Fruit fly (Drosophila melanogaster) whole organism, embryonic: ENCODE results near the gene CG9021.

ENCODE experiments used
- CG10462 ChIP-seq: fragments of 200-800 bp; sonication (Bioruptor generic); optimal IDR thresholded peaks from 2 replicates; lab custom pipeline; 2016; ENCODE audit warnings: missing biosample characterization, missing genetic modification characterization
- CG11560 ChIP-seq: fragments of 200-800 bp; sonication (Bioruptor generic); IDR thresholded peaks from 3 replicates; pipeline ENCODE4 v1.3.6; 2022; ENCODE audit warnings: missing biosample characterization, missing genetic modification characterization
- CG12299 ChIP-seq: fragments of 200-800 bp; sonication (Bioruptor generic); optimal IDR thresholded peaks from 2 replicates; lab custom pipeline; 2018; ENCODE audit warnings: missing biosample characterization, mild to moderate bottlenecking, missing genetic modification characterization
- CG1233 ChIP-seq: fragments of 200-800 bp; sonication (Bioruptor generic); optimal IDR thresholded peaks from 4 replicates; lab custom pipeline; 2018; ENCODE audit warnings: missing biosample characterization, mild to moderate bottlenecking, missing genetic modification characterization
- CG13123 ChIP-seq: fragments of 200-800 bp; sonication (Bioruptor generic); optimal IDR thresholded peaks from 2 replicates; lab custom pipeline; 2016; ENCODE audit warnings: missing biosample characterization, missing genetic modification characterization
- CG13424 ChIP-seq: fragments of 200-800 bp; sonication (Bioruptor generic); optimal IDR thresholded peaks from 2 replicates; lab custom pipeline; 2019; ENCODE audit warnings: missing biosample characterization, mild to moderate bottlenecking, missing genetic modification characterization, moderate library complexity
- CG15601 ChIP-seq: fragments of 200-800 bp; sonication (Bioruptor generic); optimal IDR thresholded peaks from 3 replicates; lab custom pipeline; 2019; ENCODE audit warnings: missing biosample characterization, mild to moderate bottlenecking, missing genetic modification characterization, moderate library complexity
- CG17359 ChIP-seq: fragments of 200-800 bp; sonication (Bioruptor generic); optimal IDR thresholded peaks from 3 replicates; lab custom pipeline; 2018; ENCODE audit warnings: missing biosample characterization, mild to moderate bottlenecking, missing genetic modification characterization, moderate library complexity
- CG18011 ChIP-seq: fragments of 200-800 bp; sonication (Bioruptor generic); optimal IDR thresholded peaks from 2 replicates; lab custom pipeline; 2017; ENCODE audit warnings: missing biosample characterization, missing genetic modification characterization, mild to moderate bottlenecking, moderate library complexity, missing genotype
- CG3847 ChIP-seq: fragments of 200-800 bp; sonication (Bioruptor generic); IDR thresholded peaks from 2 replicates; pipeline ENCODE4 v1.3.6; 2022; ENCODE audit warnings: missing biosample characterization, missing genetic modification characterization
- CG4820 ChIP-seq: fragments of 200-800 bp; sonication (Bioruptor generic); optimal IDR thresholded peaks from 3 replicates; lab custom pipeline; 2016; ENCODE audit warnings: missing biosample characterization, missing genetic modification characterization
- CG9932 ChIP-seq: fragments of 200-800 bp; sonication (Bioruptor generic); IDR thresholded peaks from 2 replicates; pipeline ENCODE4 v1.3.6; 2022; ENCODE audit warnings: missing biosample characterization, missing genetic modification characterization
- CTCF ChIP-seq: fragments of 200-800 bp; sonication (Bioruptor generic); optimal IDR thresholded peaks from 2 replicates; lab custom pipeline; 2017; ENCODE audit warnings: missing biosample characterization, mild to moderate bottlenecking, missing genetic modification characterization, moderate library complexity
- CrebB ChIP-seq: fragments of 200-800 bp; sonication (Bioruptor generic); optimal IDR thresholded peaks from 3 replicates; lab custom pipeline; 2018; ENCODE audit warnings: missing biosample characterization, mild to moderate bottlenecking, missing genetic modification characterization
- E2f2 ChIP-seq: fragments of 200-800 bp; sonication (Bioruptor generic); IDR thresholded peaks from 2 replicates; pipeline ENCODE4 v1.3.6; 2022; ENCODE audit warnings: missing biosample characterization, missing genetic modification characterization
- GATAe ChIP-seq: fragments of 200-800 bp; sonication (Bioruptor generic); conservative IDR thresholded peaks from 2 replicates; pipeline ENCODE4 v1.3.6; 2022; ENCODE audit warnings: missing biosample characterization, missing genetic modification characterization
- HLH3B ChIP-seq: fragments of 200-800 bp; sonication (Bioruptor generic); IDR thresholded peaks from 2 replicates; pipeline ENCODE4 v1.3.6; 2022; ENCODE audit warnings: missing biosample characterization, missing genetic modification characterization
- HLH54F ChIP-seq: fragments of 200-800 bp; sonication (Bioruptor generic); optimal IDR thresholded peaks from 3 replicates; lab custom pipeline; 2016; ENCODE audit warnings: missing biosample characterization, missing genetic modification characterization
- Hr51 ChIP-seq, 2 experiments: fragments of 200-800 bp; sonication (Bioruptor generic); optimal IDR thresholded peaks; 2 replicates in 1 of 2; 3 replicates in 1 of 2; lab custom pipeline; 2016 to 2018; ENCODE audit warnings: missing biosample characterization in 2 of 2, missing genetic modification characterization in 2 of 2, mild to moderate bottlenecking in 1 of 2, moderate library complexity in 1 of 2
- Neu2 ChIP-seq: fragments of 200-800 bp; sonication (Bioruptor generic); optimal IDR thresholded peaks from 3 replicates; lab custom pipeline; 2016; ENCODE audit warnings: missing biosample characterization, missing genetic modification characterization, borderline replicate concordance
- NfI ChIP-seq: fragments of 200-800 bp; sonication (Bioruptor generic); optimal IDR thresholded peaks from 3 replicates; lab custom pipeline; 2018; ENCODE audit warnings: missing biosample characterization, mild to moderate bottlenecking, missing genetic modification characterization, moderate library complexity
- Ptx1 ChIP-seq: fragments of 200-800 bp; sonication (Bioruptor generic); IDR thresholded peaks from 2 replicates; pipeline ENCODE4 v1.3.6; 2022; ENCODE audit warnings: missing biosample characterization, missing genetic modification characterization
- Sry-β ChIP-seq: fragments of 200-800 bp; sonication (Bioruptor generic); optimal IDR thresholded peaks from 2 replicates; lab custom pipeline; 2018; ENCODE audit warnings: missing biosample characterization, mild to moderate bottlenecking, missing genetic modification characterization, moderate library complexity
- abd-A ChIP-seq: fragments of 200-800 bp; sonication (Bioruptor generic); optimal IDR thresholded peaks from 3 replicates; lab custom pipeline; 2019; ENCODE audit warnings: missing biosample characterization, mild to moderate bottlenecking, missing genetic modification characterization, moderate library complexity
- ap ChIP-seq: fragments of 200-800 bp; sonication (Bioruptor generic); IDR thresholded peaks from 2 replicates; pipeline ENCODE4 v1.3.6; 2022; ENCODE audit warnings: missing biosample characterization, missing genetic modification characterization
- crp ChIP-seq, 2 experiments: fragments of 200-800 bp; sonication (Bioruptor generic); optimal IDR thresholded peaks; 2 replicates in 1 of 2; 3 replicates in 1 of 2; lab custom pipeline; 2017; ENCODE audit warnings: missing biosample characterization in 2 of 2, missing genetic modification characterization in 2 of 2, mild to moderate bottlenecking in 1 of 2, moderate library complexity in 1 of 2
- dm ChIP-seq: fragments of 200-800 bp; sonication (Bioruptor generic); optimal IDR thresholded peaks from 3 replicates; lab custom pipeline; 2016; ENCODE audit warnings: missing biosample characterization, missing genetic modification characterization
- exex ChIP-seq: fragments of 200-800 bp; sonication (Bioruptor generic); optimal IDR thresholded peaks from 4 replicates; lab custom pipeline; 2018; ENCODE audit warnings: missing biosample characterization, mild to moderate bottlenecking, missing genetic modification characterization, moderate library complexity
- eyg ChIP-seq: fragments of 200-800 bp; sonication (Bioruptor generic); optimal IDR thresholded peaks from 3 replicates; lab custom pipeline; 2016; ENCODE audit warnings: missing biosample characterization, missing genetic modification characterization
- fd64A ChIP-seq: fragments of 200-800 bp; sonication (Bioruptor generic); optimal IDR thresholded peaks from 3 replicates; lab custom pipeline; 2018; ENCODE audit warnings: missing biosample characterization, mild to moderate bottlenecking, missing genetic modification characterization
- hth ChIP-seq: fragments of >200 bp; optimal IDR thresholded peaks from 2 replicates; lab custom pipeline; 2017; ENCODE audit warnings: inconsistent platforms
- ken ChIP-seq: fragments of 200-800 bp; sonication (Bioruptor generic); IDR thresholded peaks from 3 replicates; pipeline ENCODE4 v1.3.6; 2022; ENCODE audit warnings: missing biosample characterization, missing genetic modification characterization
- maf-S ChIP-seq: fragments of 200-800 bp; sonication (Bioruptor generic); optimal IDR thresholded peaks from 2 replicates; lab custom pipeline; 2016; ENCODE audit warnings: missing biosample characterization, missing genetic modification characterization
- mam ChIP-seq: fragments of 200-800 bp; sonication (Bioruptor generic); optimal IDR thresholded peaks from 3 replicates; lab custom pipeline; 2016; ENCODE audit warnings: missing biosample characterization, missing genetic modification characterization
- nerfin-2 ChIP-seq: fragments of 200-800 bp; sonication (Bioruptor generic); IDR thresholded peaks from 2 replicates; pipeline ENCODE4 v1.3.6; 2022; ENCODE audit warnings: missing biosample characterization, missing genetic modification characterization; ENCODE audit not compliant: partially characterized antibody
- org-1 ChIP-seq: fragments of 200-800 bp; sonication (Bioruptor generic); optimal IDR thresholded peaks from 2 replicates; lab custom pipeline; 2017; ENCODE audit warnings: missing biosample characterization, missing genetic modification characterization
- pan ChIP-seq, 4 experiments: fragments of >200 bp in 3 of 4; fragments of 200-800 bp in 1 of 4; sonication (Bioruptor generic) in 1 of 4; optimal IDR thresholded peaks in 3 of 4; IDR thresholded peaks in 1 of 4; 2 replicates each; pipeline versions ENCODE4 v1.3.6 to Lab custom; 2017 to 2022; ENCODE audit warnings: missing biosample characterization in 2 of 4, missing genetic modification characterization in 2 of 4, mixed read lengths in 1 of 4
- pfk ChIP-seq: fragments of 200-800 bp; sonication (Bioruptor generic); optimal IDR thresholded peaks from 2 replicates; lab custom pipeline; 2018; ENCODE audit warnings: missing biosample characterization, mild to moderate bottlenecking, missing genetic modification characterization, moderate library complexity
- phol ChIP-seq: fragments of 200-800 bp; sonication (Bioruptor generic); optimal IDR thresholded peaks from 3 replicates; lab custom pipeline; 2018; ENCODE audit warnings: missing biosample characterization, mild to moderate bottlenecking, missing genetic modification characterization, moderate library complexity
- prd ChIP-seq, 3 experiments: fragments of >200 bp in 2 of 3; fragments of 200-800 bp in 1 of 3; sonication (Bioruptor generic) in 1 of 3; optimal IDR thresholded peaks in 2 of 3; IDR thresholded peaks in 1 of 3; 2 replicates in 2 of 3; 3 replicates in 1 of 3; pipeline versions ENCODE4 v1.3.6 to Lab custom; 2017 to 2022; ENCODE audit warnings: missing biosample characterization in 1 of 3, missing genetic modification characterization in 1 of 3
- seq ChIP-seq: fragments of 200-800 bp; sonication (Bioruptor generic); IDR thresholded peaks from 2 replicates; pipeline ENCODE4 v1.3.6; 2022; ENCODE audit warnings: missing biosample characterization, missing genetic modification characterization
- sima ChIP-seq: fragments of 200-800 bp; sonication (Bioruptor generic); optimal IDR thresholded peaks from 2 replicates; lab custom pipeline; 2016; ENCODE audit warnings: missing biosample characterization, missing genetic modification characterization
- slbo ChIP-seq: fragments of 200-800 bp; sonication (Bioruptor generic); IDR thresholded peaks from 2 replicates; pipeline ENCODE4 v1.3.6; 2022; ENCODE audit warnings: missing biosample characterization, missing genetic modification characterization
- slp2 ChIP-seq: fragments of 200-800 bp; sonication (Bioruptor generic); optimal IDR thresholded peaks from 2 replicates; lab custom pipeline; 2016; ENCODE audit warnings: missing biosample characterization, missing genetic modification characterization
- stc ChIP-seq: fragments of 200-800 bp; sonication (Bioruptor generic); IDR thresholded peaks from 2 replicates; pipeline ENCODE4 v1.3.6; 2022; ENCODE audit warnings: missing biosample characterization, missing genetic modification characterization
- stwl ChIP-seq: fragments of 200-800 bp; sonication (Bioruptor generic); optimal IDR thresholded peaks from 3 replicates; lab custom pipeline; 2018; ENCODE audit warnings: missing biosample characterization, mild to moderate bottlenecking, missing genetic modification characterization, moderate library complexity
- tgo ChIP-seq: fragments of 200-800 bp; sonication (Bioruptor generic); IDR thresholded peaks from 3 replicates; pipeline ENCODE4 v1.3.6; 2022; ENCODE audit warnings: missing biosample characterization, missing genetic modification characterization
- trem ChIP-seq: fragments of 200-800 bp; optimal IDR thresholded peaks from 3 replicates; lab custom pipeline; 2019; ENCODE audit warnings: missing biosample characterization, mild to moderate bottlenecking, missing genetic modification characterization, moderate library complexity
- tup ChIP-seq: fragments of 200-800 bp; sonication (Bioruptor generic); optimal IDR thresholded peaks from 2 replicates; lab custom pipeline; 2016; ENCODE audit warnings: missing biosample characterization, mild to moderate bottlenecking, missing genetic modification characterization, moderate library complexity

The CG9021 gene

dm6 chr2L:5879363-5879934, 25.0 kb downstream of the CG9021 start, which contains the start of gene rau (continued):
- TF ChIP-seq abd-A, result peak; percentile 92
- TF ChIP-seq CG11560 (tag; lab: Robert Waterston, UW), result no peak
- TF ChIP-seq phol (tag; lab: Kevin White, UChicago), result peak; percentile 77
- TF ChIP-seq Sry-β (GFP tag; lab: Kevin White, UChicago), result no peak
- peak; percentile 23 for TF ChIP-seq tup (GFP tag; lab: Kevin White, UChicago)
- TF ChIP-seq CG9932 (GFP tag; lab: Robert Waterston, UW), result peak; percentile 77
- TF ChIP-seq CG18011 (GFP tag; lab: Kevin White, UChicago), result peak; percentile 33
- TF ChIP-seq maf-S, result peak; percentile 28
- TF ChIP-seq CG3847 (GFP tag; lab: Robert Waterston, UW), result peak; percentile 62
- TF ChIP-seq CG4820 (GFP tag; lab: Kevin White, UChicago), result peak; percentile 17
- TF ChIP-seq Hr51 (GFP tag; optimal IDR thresholded peaks at IDR 0.05; lab: Kevin White, UChicago), result peak in 1 of 2 experiments; percentile 70
- TF ChIP-seq stwl, result peak; percentile 26
- peak; percentile 40; the same call in 1 of the 3 replicates for TF ChIP-seq tgo (GFP tag; lab: Robert Waterston, UW)
- no peak for TF ChIP-seq fd64A (GFP tag; lab: Kevin White, UChicago)
- no peak for TF ChIP-seq pan (optimal IDR thresholded peaks at IDR 0.05; lab: Kevin White, UChicago)
- TF ChIP-seq pan (GFP tag; optimal IDR thresholded peaks at IDR 0.05 in 1 of 2, IDR thresholded peaks at IDR 0.05 in 1 of 2), result peak in 1 of 2 experiments; percentile 56
- TF ChIP-seq CG1233 (GFP tag; lab: Kevin White, UChicago), result peak; percentile 61
- no peak for TF ChIP-seq pfk
- TF ChIP-seq CrebB (tag; lab: Kevin White, UChicago), result peak; percentile 20
- TF ChIP-seq CG13424 (tag; lab: Kevin White, UChicago), result peak; percentile 85
- TF ChIP-seq Ptx1 (GFP tag; lab: Robert Waterston, UW), result peak; percentile 81
- no peak for TF ChIP-seq slp2 (GFP tag; lab: Kevin White, UChicago)
- TF ChIP-seq CG10462, result peak; percentile 51
- TF ChIP-seq exex, result peak; percentile 33
- TF ChIP-seq nerfin-2, result 0 out of 2 replicates have a peak, but pooled peaks have one; percentile 19
- TF ChIP-seq CG13123 (GFP tag; lab: Kevin White, UChicago), result peak; percentile 40
- TF ChIP-seq org-1 (GFP tag; lab: Kevin White, UChicago), result peak; percentile 55
- peak; percentile 74 for TF ChIP-seq CG17359
- TF ChIP-seq seq (GFP tag; lab: Robert Waterston, UW), result no peak; the same call in 1 of the 2 replicates
- TF ChIP-seq slbo, result peak; percentile 77
- peak; percentile 37; the same call in 1 of the 2 replicates for TF ChIP-seq ap (GFP tag; lab: Robert Waterston, UW)
- peak; percentile 3 for TF ChIP-seq dm (GFP tag; lab: Kevin White, UChicago)
- peak; percentile 70 for TF ChIP-seq NfI (GFP tag; lab: Kevin White, UChicago)
- peak; percentile 69 for TF ChIP-seq CG15601 (tag; lab: Kevin White, UChicago)
- peak; percentile 65 for TF ChIP-seq mam (GFP tag; lab: Kevin White, UChicago)
- no peak for TF ChIP-seq stc (GFP tag; lab: Robert Waterston, UW)
- TF ChIP-seq Neu2 (GFP tag; lab: Kevin White, UChicago), result no peak
- TF ChIP-seq HLH3B (GFP tag; lab: Robert Waterston, UW), result peak; percentile 29; the same call in 1 of the 2 replicates
- peak; percentile 5 for TF ChIP-seq HLH54F
- TF ChIP-seq E2f2 (GFP tag; lab: Robert Waterston, UW), result peak; percentile 46; the same call in 1 of the 2 replicates
- TF ChIP-seq CG12299, result peak; percentile 43
- TF ChIP-seq GATAe (GFP tag; lab: Robert Waterston, UW), result peak; percentile 26; the same call in 1 of the 2 replicates
- no peak for TF ChIP-seq hth
- peak; percentile 2 for TF ChIP-seq CTCF (GFP tag; lab: Kevin White, UChicago)
- TF ChIP-seq trem (tag; lab: Kevin White, UChicago), result peak; percentile 63
- no peak for TF ChIP-seq eyg
- TF ChIP-seq ken (GFP tag; lab: Robert Waterston, UW), result peak; percentile 67; the same call in 2 of the 3 replicates
- TF ChIP-seq crp (GFP tag; optimal IDR thresholded peaks at IDR 0.05; lab: Kevin White, UChicago), result no peak
- TF ChIP-seq sima (GFP tag; lab: Kevin White, UChicago), result no peak
- TF ChIP-seq prd (optimal IDR thresholded peaks at IDR 0.05; lab: Kevin White, UChicago), result no peak
- peak; percentile 81 for TF ChIP-seq prd (GFP tag; IDR thresholded peaks at IDR 0.05; lab: Robert Waterston, UW)
